Worm (Caenorhabditis elegans) whole organism, L2 larva: ENCODE measurements around the gene Y44A6C.2.
A peak's percentile ranks its signal among the peaks of the same experiment; 100 is the strongest.

Source experiments
- C34F6.9 ChIP-seq: fragments of 150-350 bp; optimal IDR thresholded peaks from 2 replicates; lab custom pipeline; 2014; ENCODE audit warnings: missing biosample characterization, missing genetic modification characterization
- F13H6.1 ChIP-seq: sonication (generic microtip); optimal IDR thresholded peaks from 2 replicates; lab custom pipeline; 2016; ENCODE audit warnings: missing genetic modification characterization, missing compliant biosample characterization
- ZK546.5 ChIP-seq: sonication (generic microtip); optimal IDR thresholded peaks from 2 replicates; lab custom pipeline; 2017; ENCODE audit warnings: missing biosample characterization, missing genetic modification characterization
- alr-1 ChIP-seq: fragments of 150-350 bp; optimal IDR thresholded peaks from 2 replicates; lab custom pipeline; 2014; ENCODE audit warnings: missing biosample characterization, missing genetic modification characterization
- aly-2 ChIP-seq: fragments of 150-350 bp; optimal IDR thresholded peaks from 2 replicates; lab custom pipeline; 2014; ENCODE audit warnings: missing biosample characterization, missing genetic modification characterization
- ama-1 ChIP-seq: fragments of 150-350 bp; optimal IDR thresholded peaks from 2 replicates; lab custom pipeline; 2018; ENCODE audit warnings: inconsistent platforms
- blmp-1 ChIP-seq: sonication (generic microtip); optimal IDR thresholded peaks from 2 replicates; lab custom pipeline; 2017; ENCODE audit warnings: missing genetic modification characterization, mild to moderate bottlenecking, missing compliant biosample characterization, antibody characterized with exemption, moderate library complexity; ENCODE audit not compliant: insufficient read depth
- ceh-16 ChIP-seq: fragments of 150-350 bp; optimal IDR thresholded peaks from 2 replicates; lab custom pipeline; 2014; ENCODE audit warnings: missing biosample characterization, missing genetic modification characterization
- ceh-82 ChIP-seq: fragments of 150-350 bp; optimal IDR thresholded peaks from 2 replicates; lab custom pipeline; 2014; ENCODE audit warnings: missing biosample characterization, missing genetic modification characterization
- egl-27 ChIP-seq: sonication (generic microtip); optimal IDR thresholded peaks from 3 replicates; lab custom pipeline; 2017; ENCODE audit warnings: missing biosample characterization, missing genetic modification reagents, missing genetic modification characterization
- elt-1 ChIP-seq: fragments of 150-350 bp; optimal IDR thresholded peaks from 2 replicates; lab custom pipeline; 2014; ENCODE audit warnings: missing biosample characterization, missing genetic modification characterization
- fos-1 ChIP-seq: fragments of 150-350 bp; optimal IDR thresholded peaks from 2 replicates; lab custom pipeline; 2014; ENCODE audit warnings: missing biosample characterization, missing genetic modification characterization
- lin-39 ChIP-seq: fragments of 150-350 bp; optimal IDR thresholded peaks from 2 replicates; lab custom pipeline; 2014; ENCODE audit warnings: missing biosample characterization, missing genetic modification reagents, missing genetic modification characterization
- lsy-2 ChIP-seq, 2 experiments: fragments of 150-350 bp in 1 of 2; sonication (generic microtip) in 1 of 2; optimal IDR thresholded peaks; 2 replicates each; lab custom pipeline; 2014 to 2017; ENCODE audit warnings: missing biosample characterization in 2 of 2, missing genetic modification characterization in 2 of 2
- mab-5 ChIP-seq: fragments of 150-350 bp; optimal IDR thresholded peaks from 2 replicates; lab custom pipeline; 2014; ENCODE audit warnings: missing biosample characterization, missing genetic modification characterization
- mbf-1 ChIP-seq: sonication (generic microtip); optimal IDR thresholded peaks from 2 replicates; lab custom pipeline; 2017; ENCODE audit warnings: missing biosample characterization, missing genetic modification characterization
- mdl-1 ChIP-seq, 2 experiments: fragments of 150-350 bp in 1 of 2; sonication (generic microtip) in 1 of 2; optimal IDR thresholded peaks; 2 replicates each; lab custom pipeline; 2017; ENCODE audit warnings: missing biosample characterization in 2 of 2, missing genetic modification characterization in 2 of 2
- nhr-12 ChIP-seq: fragments of 150-350 bp; optimal IDR thresholded peaks from 2 replicates; lab custom pipeline; 2014; ENCODE audit warnings: missing biosample characterization, missing genetic modification characterization
- nhr-129 ChIP-seq: fragments of 150-350 bp; optimal IDR thresholded peaks from 2 replicates; lab custom pipeline; 2014; ENCODE audit warnings: missing biosample characterization, missing genetic modification characterization
- nhr-21 ChIP-seq: fragments of 150-350 bp; optimal IDR thresholded peaks from 2 replicates; lab custom pipeline; 2014; ENCODE audit warnings: missing biosample characterization, missing genetic modification characterization
- nhr-23 ChIP-seq: fragments of 150-350 bp; optimal IDR thresholded peaks from 2 replicates; lab custom pipeline; 2014; ENCODE audit warnings: missing biosample characterization, missing genetic modification reagents, missing genetic modification characterization
- nhr-237 ChIP-seq: fragments of 150-350 bp; optimal IDR thresholded peaks from 2 replicates; lab custom pipeline; 2014; ENCODE audit warnings: missing biosample characterization, missing genetic modification characterization
- nhr-25 ChIP-seq: fragments of 150-350 bp; sonication (generic microtip); optimal IDR thresholded peaks from 3 replicates; lab custom pipeline; 2014; ENCODE audit warnings: missing biosample characterization, missing genetic modification characterization
- nhr-77 ChIP-seq: fragments of 150-350 bp; optimal IDR thresholded peaks from 2 replicates; lab custom pipeline; 2014; ENCODE audit warnings: missing biosample characterization, missing genetic modification characterization
- sem-4 ChIP-seq: fragments of 150-350 bp; optimal IDR thresholded peaks from 2 replicates; lab custom pipeline; 2014; ENCODE audit warnings: missing biosample characterization, missing genetic modification reagents, missing genetic modification characterization
- skn-1 ChIP-seq: sonication (generic microtip); optimal IDR thresholded peaks from 2 replicates; lab custom pipeline; 2017; ENCODE audit warnings: missing biosample characterization, missing genetic modification characterization
- sma-3 ChIP-seq: sonication (generic microtip); optimal IDR thresholded peaks from 2 replicates; lab custom pipeline; 2016; ENCODE audit warnings: missing genetic modification reagents, missing genetic modification characterization, missing compliant biosample characterization
- sma-9 ChIP-seq, 2 experiments: fragments of 150-350 bp in 1 of 2; sonication (generic microtip) in 1 of 2; optimal IDR thresholded peaks; 2 replicates each; lab custom pipeline; 2014 to 2016; ENCODE audit warnings: missing genetic modification characterization in 2 of 2, mild to moderate bottlenecking in 1 of 2, missing biosample characterization in 1 of 2, missing compliant biosample characterization in 1 of 2, missing genetic modification reagents in 1 of 2, moderate library complexity in 1 of 2
- snpc-4 ChIP-seq: fragments of 150-350 bp; optimal IDR thresholded peaks from 2 replicates; lab custom pipeline; 2014; ENCODE audit warnings: missing biosample characterization, missing genetic modification characterization
- unc-39 ChIP-seq: fragments of 150-350 bp; optimal IDR thresholded peaks from 2 replicates; lab custom pipeline; 2014; ENCODE audit warnings: missing biosample characterization, missing genetic modification characterization
- unc-55 ChIP-seq: fragments of 150-350 bp; sonication (generic microtip); optimal IDR thresholded peaks from 3 replicates; lab custom pipeline; 2014; ENCODE audit warnings: missing biosample characterization, missing genetic modification reagents, missing genetic modification characterization
- unc-62 ChIP-seq: fragments of 150-350 bp; optimal IDR thresholded peaks from 2 replicates; lab custom pipeline; 2014; ENCODE audit warnings: missing biosample characterization, missing genetic modification reagents, missing genetic modification characterization
- ztf-1 ChIP-seq: fragments of 200-800 bp; sonication (Bioruptor generic); conservative IDR thresholded peaks from 2 replicates; pipeline ENCODE4 v1.3.6; 2022; ENCODE audit warnings: missing genetic modification characterization, missing compliant biosample characterization
- ztf-11 ChIP-seq: sonication (generic microtip); optimal IDR thresholded peaks from 2 replicates; lab custom pipeline; 2017; ENCODE audit warnings: missing biosample characterization, missing genetic modification characterization
- ztf-4 ChIP-seq: fragments of 150-350 bp; optimal IDR thresholded peaks from 2 replicates; lab custom pipeline; 2014; ENCODE audit warnings: missing biosample characterization, missing genetic modification characterization

Y44A6C.2 gene

DNA sequence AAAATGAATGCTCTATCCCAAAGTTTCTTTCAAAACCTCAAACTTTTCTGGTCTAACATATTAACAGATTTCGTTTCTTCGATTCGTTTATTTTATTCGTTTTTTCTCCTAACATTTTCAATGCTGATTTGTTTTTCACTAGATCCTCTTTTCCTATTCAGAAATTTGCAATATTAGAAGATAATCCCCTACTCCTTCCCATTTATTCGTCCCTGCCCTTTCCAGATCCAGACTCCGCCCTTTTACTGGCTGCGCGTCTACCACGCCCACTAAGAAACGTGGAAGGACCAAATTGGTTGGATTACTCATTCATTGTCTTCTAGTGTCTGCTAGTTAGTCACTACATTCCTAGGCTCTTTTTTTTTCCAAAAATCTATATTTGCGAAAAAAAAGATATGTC is at the start of gene Y44A6C.2:
Gene Y44A6C.2, plus strand, starts transcription at position 301 of the 400 bp plus-strand sequence.
- TF ChIP-seq nhr-129 (tag; lab: Kevin White, UChicago), result no peak

ce11 chrV:20680189-20680588 is 41.8 kb upstream of the Y44A6C.2 start:
- TF ChIP-seq ama-1 (lab: Kevin White, UChicago), result no peak
- no peak for TF ChIP-seq nhr-21
- no peak for TF ChIP-seq ZK546.5 (tag; lab: Kevin White, UChicago)
- no peak for TF ChIP-seq aly-2
- no peak for TF ChIP-seq unc-55
- no peak for TF ChIP-seq C34F6.9
- no peak for TF ChIP-seq mab-5 (tag; lab: Kevin White, UChicago)
- TF ChIP-seq skn-1 (tag; lab: Kevin White, UChicago), result no peak
- TF ChIP-seq fos-1 (tag; lab: Kevin White, UChicago), result no peak
- no peak for TF ChIP-seq nhr-12 (tag; lab: Kevin White, UChicago)
- no peak for TF ChIP-seq ztf-1 (GFP tag; lab: Robert Waterston, UW)
- no peak for TF ChIP-seq nhr-23 (tag; lab: Kevin White, UChicago)
- no peak for TF ChIP-seq unc-39 (tag; lab: Kevin White, UChicago)
- TF ChIP-seq sem-4 (tag; lab: Kevin White, UChicago), result no peak
- no peak for TF ChIP-seq mdl-1 (tag; optimal IDR thresholded peaks at IDR 0.05; lab: Kevin White, UChicago)
- TF ChIP-seq blmp-1 (tag; lab: Kevin White, UChicago), result no peak
- TF ChIP-seq egl-27 (tag; lab: Kevin White, UChicago), result no peak
- no peak for TF ChIP-seq ceh-82 (tag; lab: Kevin White, UChicago)
- TF ChIP-seq nhr-25 (tag; lab: Kevin White, UChicago), result no peak

DNA sequence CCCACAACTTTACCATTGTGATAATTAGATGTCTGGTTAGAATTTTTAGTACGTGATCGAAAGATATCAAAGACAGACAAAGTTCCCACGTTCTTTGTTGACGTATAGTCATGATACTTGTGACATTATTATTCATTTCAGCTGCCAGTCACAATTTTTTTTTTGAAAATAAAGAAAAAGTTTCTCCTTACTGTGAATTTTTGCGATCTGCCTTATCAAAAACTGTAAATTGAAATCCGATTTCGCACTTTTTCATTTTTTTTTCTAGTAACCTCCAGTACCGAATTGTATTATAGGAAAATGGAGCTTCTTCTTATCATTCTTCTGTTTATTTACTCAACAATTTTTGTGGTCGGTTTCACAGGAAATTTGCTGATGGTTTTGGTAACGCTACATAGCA is 40.9 kb upstream of the Y44A6C.2 start, which contains the start of gene srsx-35:
Gene srsx-35, plus strand, starts transcription at position 301 of the 400 bp plus-strand sequence.
- TF ChIP-seq skn-1 (tag; lab: Kevin White, UChicago) (no peak), lsy-2 (tag; optimal IDR thresholded peaks at IDR 0.05; lab: Kevin White, UChicago) (no peak), egl-27 (tag; lab: Kevin White, UChicago) (no peak), lin-39 (tag; lab: Kevin White, UChicago) (no peak), fos-1 (tag; lab: Kevin White, UChicago) (no peak), alr-1 (tag; lab: Kevin White, UChicago) (no peak), ztf-4 (tag; lab: Kevin White, UChicago) (no peak), unc-62 (GFP tag; lab: Kevin White, UChicago) (no peak)

DNA sequence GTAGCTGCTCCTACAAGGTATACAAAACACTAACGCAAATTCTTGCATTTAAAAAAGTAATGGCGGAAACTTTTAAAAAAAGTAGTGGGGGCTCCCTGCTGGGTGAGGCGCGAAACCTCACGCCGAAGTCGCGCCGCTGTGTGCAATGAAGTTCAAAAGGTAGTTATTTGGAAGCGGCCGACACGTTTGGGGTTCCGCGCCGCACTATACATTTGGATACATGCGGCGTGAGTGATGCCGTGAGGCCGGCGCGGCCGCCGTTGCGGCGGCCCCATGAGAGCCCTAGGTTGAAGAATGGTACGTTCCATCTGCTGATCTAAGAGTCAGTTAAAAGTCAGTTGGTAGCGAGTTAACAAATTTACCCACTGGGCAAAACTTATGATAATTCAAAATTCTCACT is 40.2 kb upstream of the Y44A6C.2 start:
- no peak for TF ChIP-seq mbf-1 (tag; lab: Kevin White, UChicago)
- TF ChIP-seq snpc-4 (tag; lab: Kevin White, UChicago), result peak; percentile 75

ce11 chrV:20682309-20682708 is 39.7 kb upstream of the Y44A6C.2 start:
- no peak for TF ChIP-seq sma-3 (GFP tag; lab: Kevin White, UChicago)
- no peak for TF ChIP-seq fos-1 (tag; lab: Kevin White, UChicago)
- no peak for TF ChIP-seq lin-39 (tag; lab: Kevin White, UChicago)
- no peak for TF ChIP-seq nhr-25 (tag; lab: Kevin White, UChicago)
- no peak for TF ChIP-seq snpc-4 (tag; lab: Kevin White, UChicago)
- no peak for TF ChIP-seq ceh-16 (tag; lab: Kevin White, UChicago)
- TF ChIP-seq aly-2, result no peak
- no peak for TF ChIP-seq ztf-1 (GFP tag; lab: Robert Waterston, UW)
- no peak for TF ChIP-seq elt-1
- no peak for TF ChIP-seq ztf-11 (tag; lab: Kevin White, UChicago)
- no peak for TF ChIP-seq sma-9 (GFP tag; optimal IDR thresholded peaks at IDR 0.05; lab: Kevin White, UChicago)
- no peak for TF ChIP-seq sma-9 (tag; optimal IDR thresholded peaks at IDR 0.05; lab: Kevin White, UChicago)
- TF ChIP-seq sem-4 (tag; lab: Kevin White, UChicago), result no peak
- no peak for TF ChIP-seq F13H6.1
- TF ChIP-seq nhr-237, result no peak
- no peak for TF ChIP-seq unc-62 (GFP tag; lab: Kevin White, UChicago)
- no peak for TF ChIP-seq nhr-77
